Fruit fly (Drosophila melanogaster): ENCODE measurements around the gene Dad.
A peak's percentile ranks its signal among the peaks of the same experiment; 100 is the strongest.

Dad gene

DNA sequence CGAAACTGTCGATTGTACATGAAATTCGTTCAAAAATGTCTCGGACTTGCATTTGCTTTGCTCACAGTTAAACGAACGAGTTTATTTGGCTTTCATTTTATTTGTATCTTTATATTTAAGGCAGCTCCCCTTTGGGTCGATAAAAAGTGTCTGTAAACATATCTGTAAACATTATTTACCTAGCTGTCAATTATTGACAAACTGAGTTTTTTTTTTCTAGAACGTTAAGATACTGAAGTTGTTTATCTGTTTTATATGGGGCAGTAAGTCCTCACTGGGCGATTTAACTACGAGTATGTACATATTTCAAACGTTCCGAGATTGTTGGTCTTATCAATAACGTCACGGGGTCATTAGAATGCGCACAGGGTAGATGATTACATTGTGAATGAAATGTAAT lies 61.9 kb downstream of the Dad start (continued):
- TF ChIP-seq stwl (tag; optimal IDR thresholded peaks at IDR 0.05) = no peak
- TF ChIP-seq CG7786 (GFP tag; optimal IDR thresholded peaks at IDR 0.05) = no peak
- TF ChIP-seq Ssrp (tag; optimal IDR thresholded peaks at IDR 0.05) = no peak
- no peak for TF ChIP-seq aop (GFP tag; IDR thresholded peaks at IDR 0.05)
- no peak for TF ChIP-seq CG6791 (GFP tag; IDR thresholded peaks at IDR 0.05; ENCODE audit: partially characterized antibody)
- TF ChIP-seq CG7745 (tag; optimal IDR thresholded peaks at IDR 0.05) = peak; percentile 59
- no peak for TF ChIP-seq CG15073 (GFP tag; optimal IDR thresholded peaks at IDR 0.05)
- no peak for TF ChIP-seq Atf-2 (GFP tag; optimal IDR thresholded peaks at IDR 0.05)
- peak; percentile 30 for TF ChIP-seq CG6254 (GFP tag; optimal IDR thresholded peaks at IDR 0.05)
- TF ChIP-seq ac (GFP tag; optimal IDR thresholded peaks at IDR 0.05) = no peak
- TF ChIP-seq Dek (tag; optimal IDR thresholded peaks at IDR 0.05) = no peak
- no peak for TF ChIP-seq sc (optimal IDR thresholded peaks at IDR 0.05)
- TF ChIP-seq sc (GFP tag; optimal IDR thresholded peaks at IDR 0.05) = no peak
- peak; percentile 49 for TF ChIP-seq CG13296 (GFP tag; optimal IDR thresholded peaks at IDR 0.05)
- no peak for TF ChIP-seq yki (optimal IDR thresholded peaks at IDR 0.05)
- TF ChIP-seq nerfin-2 (GFP tag; IDR thresholded peaks at IDR 0.05; ENCODE audit: partially characterized antibody) = no peak
- no peak for TF ChIP-seq CG12236 (GFP tag; optimal IDR thresholded peaks at IDR 0.05)
- peak; percentile 56 for TF ChIP-seq salm (tag; optimal IDR thresholded peaks at IDR 0.05)
- no peak for TF ChIP-seq klu (GFP tag; IDR thresholded peaks at IDR 0.05)
- TF ChIP-seq CG17361 (GFP tag; IDR thresholded peaks at IDR 0.05) = no peak
- TF ChIP-seq lmd (GFP tag; IDR thresholded peaks at IDR 0.05) = no peak
- no peak for TF ChIP-seq CG30403 (GFP tag; optimal IDR thresholded peaks at IDR 0.05)
- TF ChIP-seq Bgb (GFP tag; IDR thresholded peaks at IDR 0.05; ENCODE audit: partially characterized antibody) = no peak
- no peak for TF ChIP-seq usp (GFP tag; optimal IDR thresholded peaks at IDR 0.05)
- TF ChIP-seq CG34422 (GFP tag; IDR thresholded peaks at IDR 0.05) = no peak
- peak; percentile 37 for TF ChIP-seq CG2875 (GFP tag; optimal IDR thresholded peaks at IDR 0.05)
- no peak for TF ChIP-seq oc (tag; optimal IDR thresholded peaks at IDR 0.05)
- TF ChIP-seq tx (GFP tag; optimal IDR thresholded peaks at IDR 0.05) = no peak
- TF ChIP-seq PHDP (tag; optimal IDR thresholded peaks at IDR 0.05) = peak; percentile 67
- TF ChIP-seq CG3838 (GFP tag; optimal IDR thresholded peaks at IDR 0.05) = no peak
- no peak for TF ChIP-seq CoRest (tag; optimal IDR thresholded peaks at IDR 0.05)
- no peak for TF ChIP-seq Hr39 (optimal IDR thresholded peaks at IDR 0.05)
- TF ChIP-seq TFAM (GFP tag; optimal IDR thresholded peaks at IDR 0.05) = no peak
- TF ChIP-seq CG12299 (tag; optimal IDR thresholded peaks at IDR 0.05) = no peak
- no peak for TF ChIP-seq chm (GFP tag; IDR thresholded peaks at IDR 0.05)
- TF ChIP-seq CrebB (tag; optimal IDR thresholded peaks at IDR 0.05) = peak; percentile 25
- TF ChIP-seq shn (GFP tag; optimal IDR thresholded peaks at IDR 0.05) = no peak
- TF ChIP-seq Stat92E (GFP tag; optimal IDR thresholded peaks at IDR 0.05) = no peak
- no peak for TF ChIP-seq CG17802 (tag; optimal IDR thresholded peaks at IDR 0.05)
- no peak for TF ChIP-seq CG42726 (GFP tag; IDR thresholded peaks at IDR 0.05; ENCODE audit: partially characterized antibody)
- TF ChIP-seq CG8478 (optimal IDR thresholded peaks at IDR 0.05) = no peak
- TF ChIP-seq Dfd (GFP tag; optimal IDR thresholded peaks at IDR 0.05) = no peak
- peak; percentile 35 for TF ChIP-seq CG10147 (GFP tag; optimal IDR thresholded peaks at IDR 0.05)
- no peak for TF ChIP-seq CG16815 (GFP tag; optimal IDR thresholded peaks at IDR 0.05)
- no peak for TF ChIP-seq pzg (GFP tag; optimal IDR thresholded peaks at IDR 0.05)
- TF ChIP-seq croc (GFP tag; conservative IDR thresholded peaks at IDR 0.05) = no peak
- no peak for TF ChIP-seq hbn (GFP tag; IDR thresholded peaks at IDR 0.05; ENCODE audit: partially characterized antibody)
- TF ChIP-seq CG2712 (tag; optimal IDR thresholded peaks at IDR 0.05) = peak; percentile 40
- no peak for TF ChIP-seq Oaz (GFP tag; IDR thresholded peaks at IDR 0.05)
- no peak for TF ChIP-seq CG7372 (GFP tag; IDR thresholded peaks at IDR 0.05)
- TF ChIP-seq Usf (GFP tag; optimal IDR thresholded peaks at IDR 0.05) = no peak
- TF ChIP-seq CG7928 (GFP tag; optimal IDR thresholded peaks at IDR 0.05) = no peak
- no peak for TF ChIP-seq wor (GFP tag; IDR thresholded peaks at IDR 0.05)

Data from whole organism, embryonic.